Worm (Caenorhabditis elegans): ENCODE measurements around the gene pcp-3.
A peak's percentile ranks its signal among the peaks of the same experiment; 100 is the strongest.

The pcp-3 gene

DNA sequence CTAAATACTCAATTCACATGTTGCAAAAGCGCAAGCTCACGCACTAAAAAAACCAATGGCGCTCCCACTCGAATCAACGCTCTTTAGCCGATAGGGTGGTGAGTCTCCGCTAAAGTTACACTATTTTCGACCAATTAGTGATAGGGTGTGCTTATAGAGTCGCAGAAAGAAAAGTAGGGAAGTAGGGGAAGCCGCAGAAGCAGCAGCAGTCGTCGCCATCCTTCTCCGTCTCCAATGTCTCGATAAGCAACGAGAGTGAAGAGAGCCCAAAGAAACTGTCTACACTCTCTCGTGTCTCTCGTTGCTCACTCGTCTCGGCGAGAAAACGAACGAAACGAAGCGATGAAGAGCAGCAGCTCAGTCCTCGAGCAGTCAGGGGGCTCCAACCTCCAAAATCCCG, 37.9 kb upstream of the pcp-3 start:
- TF ChIP-seq ZK546.5 (tag; optimal IDR thresholded peaks at IDR 0.05) (no peak), fos-1 (tag; optimal IDR thresholded peaks at IDR 0.05) (no peak), cey-2 (tag; optimal IDR thresholded peaks at IDR 0.05; ENCODE audit: borderline replicate concordance, insufficient read depth) (no peak), duxl-1 (tag; optimal IDR thresholded peaks at IDR 0.05; ENCODE audit: poor library complexity) (peak; percentile 18), lsy-2 (tag; optimal IDR thresholded peaks at IDR 0.05) (peak in 1 of 2 experiments; percentile 63), pqm-1 (tag; optimal IDR thresholded peaks at IDR 0.05) (no peak), hlh-11 (tag; optimal IDR thresholded peaks at IDR 0.05) (peak; percentile 67), ZK337.2 (GFP tag; IDR thresholded peaks at IDR 0.05) (no peak), aha-1 (tag) (peak; percentile 97), mes-2 (tag; optimal IDR thresholded peaks at IDR 0.05; ENCODE audit: poor library complexity, severe bottlenecking) (peak; percentile 82), zip-11 (GFP tag; IDR thresholded peaks at IDR 0.05) (no peak), snpc-4 (tag; optimal IDR thresholded peaks at IDR 0.05) (no peak), lin-13 (GFP tag; optimal IDR thresholded peaks at IDR 0.05) (peak; percentile 23), zag-1 (tag; optimal IDR thresholded peaks at IDR 0.05) (no peak), skn-1 (tag; optimal IDR thresholded peaks at IDR 0.05) (no peak), hlh-30 (tag; optimal IDR thresholded peaks at IDR 0.05; ENCODE audit: insufficient read depth) (peak; percentile 74), Y105C5A.15 (GFP tag; IDR thresholded peaks at IDR 0.05) (no peak), mdt-29 (GFP tag; IDR thresholded peaks at IDR 0.05) (no peak), daf-16 (GFP tag; optimal IDR thresholded peaks at IDR 0.05) (peak in 1 of 2 experiments; percentile 44), daf-16 (tag; optimal IDR thresholded peaks at IDR 0.05) (peak; percentile 42), zfp-3 (GFP tag; conservative IDR thresholded peaks at IDR 0.05) (0 out of 2 replicates have a peak, but pooled peaks have one; percentile 9), lim-7 (GFP tag; IDR thresholded peaks at IDR 0.05) (0 out of 2 replicates have a peak, but pooled peaks have one; percentile 5), zip-2 (tag; optimal IDR thresholded peaks at IDR 0.05) (no peak), F44E2.7 (GFP tag; IDR thresholded peaks at IDR 0.05) (no peak), F26F4.8 (GFP tag; conservative IDR thresholded peaks at IDR 0.05) (no peak), F37D6.2 (tag; optimal IDR thresholded peaks at IDR 0.05) (peak; percentile 16), mdl-1 (tag; optimal IDR thresholded peaks at IDR 0.05) (peak in 1 of 2 experiments; percentile 45), hif-1 (tag; optimal IDR thresholded peaks at IDR 0.05) (peak in 1 of 2 experiments; percentile 69), dmd-8 (GFP tag; IDR thresholded peaks at IDR 0.05) (no peak), nhr-48 (tag; optimal IDR thresholded peaks at IDR 0.05) (no peak), lin-38 (GFP tag; IDR thresholded peaks at IDR 0.05) (no peak), unc-39 (tag; optimal IDR thresholded peaks at IDR 0.05) (no peak), dmd-6 (GFP tag; IDR thresholded peaks at IDR 0.05) (peak; percentile 71), pha-4 (GFP tag; IDR thresholded peaks at IDR 0.05) (peak; percentile 60), pha-4 (tag; optimal IDR thresholded peaks at IDR 0.05) (peak; percentile 83), T20F7.1 (GFP tag; optimal IDR thresholded peaks at IDR 0.05) (no peak), rbr-2 (tag; optimal IDR thresholded peaks at IDR 0.05) (peak; percentile 21), madf-9 (GFP tag; conservative IDR thresholded peaks at IDR 0.05) (no peak), Y75B8A.6 (GFP tag; IDR thresholded peaks at IDR 0.05) (no peak), mep-1 (tag; optimal IDR thresholded peaks at IDR 0.05) (peak; percentile 56), nhr-28 (tag; optimal IDR thresholded peaks at IDR 0.05) (peak; percentile 18), daf-19 (GFP tag; conservative IDR thresholded peaks at IDR 0.05) (no peak), sdz-12 (GFP tag; optimal IDR thresholded peaks at IDR 0.05) (no peak), mxl-2 (GFP tag; conservative IDR thresholded peaks at IDR 0.05) (no peak), nhr-42 (GFP tag; IDR thresholded peaks at IDR 0.05) (0 out of 2 replicates have a peak, but pooled peaks have one; percentile 33), Y48G9A.11 (GFP tag; IDR thresholded peaks at IDR 0.05) (no peak), D1046.2 (GFP tag; IDR thresholded peaks at IDR 0.05) (no peak), T26A8.4 (GFP tag; IDR thresholded peaks at IDR 0.05) (no peak), egl-43 (GFP tag; IDR thresholded peaks at IDR 0.05) (peak; percentile 82), lir-3 (tag; optimal IDR thresholded peaks at IDR 0.05) (no peak), dmd-9 (GFP tag; IDR thresholded peaks at IDR 0.05) (no peak), egl-27 (tag; optimal IDR thresholded peaks at IDR 0.05) (no peak)

Data from whole organism, L4 larva.